Fruit fly (Drosophila melanogaster) whole organism, embryonic: ENCODE measurements around the gene CG43060.

Experiments
- ATbp ChIP-seq: fragments of 200-800 bp; sonication (Bioruptor generic); optimal IDR thresholded peaks from 2 replicates; lab custom pipeline; 2017; ENCODE audit warnings: missing biosample characterization, mild to moderate bottlenecking, missing genetic modification characterization, missing genetic modification reagents
- Atf-2 ChIP-seq: fragments of 200-800 bp; sonication (Bioruptor generic); optimal IDR thresholded peaks from 2 replicates; lab custom pipeline; 2016; ENCODE audit warnings: missing biosample characterization, missing genetic modification characterization
- Atf6 ChIP-seq: fragments of 200-800 bp; sonication (Bioruptor generic); IDR thresholded peaks from 2 replicates; pipeline ENCODE4 v1.3.6; 2022; ENCODE audit warnings: missing biosample characterization, missing genetic modification characterization
- Bdp1 ChIP-seq: fragments of 200-800 bp; sonication (Bioruptor generic); optimal IDR thresholded peaks from 3 replicates; lab custom pipeline; 2016; ENCODE audit warnings: missing biosample characterization, missing genetic modification characterization
- Bteb2 ChIP-seq: fragments of 200-800 bp; sonication (Bioruptor generic); optimal IDR thresholded peaks from 2 replicates; lab custom pipeline; 2016; ENCODE audit warnings: missing biosample characterization, missing genetic modification characterization
- C15 ChIP-seq: fragments of 200-800 bp; sonication (Bioruptor generic); IDR thresholded peaks from 3 replicates; pipeline ENCODE4 v1.3.6; 2022; ENCODE audit warnings: missing biosample characterization, missing genetic modification characterization
- CG10274 ChIP-seq: fragments of 200-800 bp; sonication (Bioruptor generic); optimal IDR thresholded peaks from 3 replicates; lab custom pipeline; 2017; ENCODE audit warnings: missing biosample characterization, mild to moderate bottlenecking, missing genetic modification characterization
- CG10959 ChIP-seq: fragments of 200-800 bp; sonication (Bioruptor generic); IDR thresholded peaks from 2 replicates; pipeline ENCODE4 v1.3.6; 2022; ENCODE audit warnings: missing biosample characterization, missing genetic modification characterization
- CG11398 ChIP-seq: fragments of 200-800 bp; sonication (Bioruptor generic); optimal IDR thresholded peaks from 2 replicates; lab custom pipeline; 2016; ENCODE audit warnings: missing biosample characterization, missing genetic modification characterization
- CG13424 ChIP-seq: fragments of 200-800 bp; sonication (Bioruptor generic); optimal IDR thresholded peaks from 2 replicates; lab custom pipeline; 2019; ENCODE audit warnings: missing biosample characterization, mild to moderate bottlenecking, missing genetic modification characterization, moderate library complexity
- CG14050 ChIP-seq: fragments of 200-800 bp; sonication (Bioruptor generic); IDR thresholded peaks from 3 replicates; pipeline ENCODE4 v1.3.6; 2022; ENCODE audit warnings: missing biosample characterization, missing genetic modification characterization
- CG16815 ChIP-seq: fragments of 200-800 bp; sonication (Bioruptor generic); optimal IDR thresholded peaks from 3 replicates; lab custom pipeline; 2017; ENCODE audit warnings: missing biosample characterization, mild to moderate bottlenecking, missing genetic modification characterization
- CG18011 ChIP-seq: fragments of 200-800 bp; sonication (Bioruptor generic); optimal IDR thresholded peaks from 2 replicates; lab custom pipeline; 2017; ENCODE audit warnings: missing biosample characterization, missing genetic modification characterization, mild to moderate bottlenecking, moderate library complexity, missing genotype
- CG18764 ChIP-seq: fragments of 200-800 bp; sonication (Bioruptor generic); optimal IDR thresholded peaks from 3 replicates; lab custom pipeline; 2016; ENCODE audit warnings: missing biosample characterization, missing genetic modification characterization
- CG32767 ChIP-seq: fragments of 200-800 bp; sonication (Bioruptor generic); IDR thresholded peaks from 2 replicates; pipeline ENCODE4 v1.3.6; 2022; ENCODE audit warnings: missing biosample characterization, missing genetic modification characterization
- CG33557 ChIP-seq: fragments of 200-800 bp; sonication (Bioruptor generic); optimal IDR thresholded peaks from 2 replicates; lab custom pipeline; 2019; ENCODE audit warnings: missing biosample characterization, mild to moderate bottlenecking, missing genetic modification characterization, moderate library complexity
- CG34224 ChIP-seq: fragments of 200-800 bp; sonication (Bioruptor generic); IDR thresholded peaks from 3 replicates; pipeline ENCODE4 v1.3.6; 2022; ENCODE audit warnings: missing biosample characterization, missing genetic modification characterization; ENCODE audit not compliant: partially characterized antibody
- CG5245 ChIP-seq: fragments of 200-800 bp; sonication (Bioruptor generic); optimal IDR thresholded peaks from 3 replicates; lab custom pipeline; 2016; ENCODE audit warnings: missing biosample characterization, missing genetic modification characterization
- CG7839 ChIP-seq: fragments of 200-800 bp; sonication (Bioruptor generic); optimal IDR thresholded peaks from 3 replicates; lab custom pipeline; 2018; ENCODE audit warnings: missing biosample characterization, mild to moderate bottlenecking, missing genetic modification characterization, moderate library complexity
- CrebB ChIP-seq: fragments of 200-800 bp; sonication (Bioruptor generic); optimal IDR thresholded peaks from 3 replicates; lab custom pipeline; 2018; ENCODE audit warnings: missing biosample characterization, mild to moderate bottlenecking, missing genetic modification characterization
- Dek ChIP-seq: fragments of 200-800 bp; sonication (Bioruptor generic); optimal IDR thresholded peaks from 3 replicates; lab custom pipeline; 2019; ENCODE audit warnings: missing biosample characterization, mild to moderate bottlenecking, missing genetic modification characterization, moderate library complexity
- Dp ChIP-seq: fragments of 200-800 bp; sonication (Bioruptor generic); optimal IDR thresholded peaks from 2 replicates; lab custom pipeline; 2018; ENCODE audit warnings: missing biosample characterization, mild to moderate bottlenecking, missing genetic modification characterization, moderate library complexity
- Drgx ChIP-seq: fragments of 200-800 bp; sonication (Bioruptor generic); IDR thresholded peaks from 2 replicates; pipeline ENCODE4 v1.3.6; 2022; ENCODE audit warnings: missing biosample characterization, missing genetic modification characterization
- Ets97D ChIP-seq: fragments of 200-800 bp; sonication (Bioruptor generic); optimal IDR thresholded peaks from 3 replicates; lab custom pipeline; 2016; ENCODE audit warnings: missing biosample characterization, missing genetic modification characterization
- HHEX ChIP-seq: fragments of 200-800 bp; sonication (Bioruptor generic); optimal IDR thresholded peaks from 3 replicates; lab custom pipeline; 2017; ENCODE audit warnings: missing biosample characterization, mild to moderate bottlenecking, missing genetic modification characterization, missing genetic modification reagents
- HmgZ ChIP-seq: fragments of 200-800 bp; sonication (Bioruptor generic); optimal IDR thresholded peaks from 2 replicates; lab custom pipeline; 2018; ENCODE audit warnings: missing biosample characterization, mild to moderate bottlenecking, missing genetic modification characterization
- Hmr ChIP-seq: fragments of 200-800 bp; sonication (Bioruptor generic); optimal IDR thresholded peaks from 3 replicates; lab custom pipeline; 2017; ENCODE audit warnings: mild to moderate bottlenecking, missing biosample characterization, missing genetic modification reagents, missing genetic modification characterization
- Hr3 ChIP-seq: fragments of 200-800 bp; sonication (Bioruptor generic); optimal IDR thresholded peaks from 3 replicates; lab custom pipeline; 2016; ENCODE audit warnings: missing biosample characterization, missing genetic modification characterization
- Hsf ChIP-seq: fragments of 200-800 bp; sonication (Bioruptor generic); optimal IDR thresholded peaks from 3 replicates; lab custom pipeline; 2016; ENCODE audit warnings: missing biosample characterization, missing genetic modification characterization
- Lim3 ChIP-seq: fragments of 200-800 bp; sonication (Bioruptor generic); IDR thresholded peaks from 2 replicates; pipeline ENCODE4 v1.3.6; 2022; ENCODE audit warnings: missing biosample characterization, missing genetic modification characterization
- Mes4 ChIP-seq: fragments of 200-800 bp; sonication (Bioruptor generic); optimal IDR thresholded peaks from 2 replicates; lab custom pipeline; 2016; ENCODE audit warnings: missing biosample characterization, missing genetic modification characterization
- NK7.1 ChIP-seq: fragments of 200-800 bp; sonication (Bioruptor generic); optimal IDR thresholded peaks from 3 replicates; lab custom pipeline; 2016; ENCODE audit warnings: missing biosample characterization, missing genetic modification characterization
- Nf-YB ChIP-seq: fragments of 200-800 bp; sonication (Bioruptor generic); optimal IDR thresholded peaks from 3 replicates; lab custom pipeline; 2019; ENCODE audit warnings: missing biosample characterization, mild to moderate bottlenecking, missing genetic modification characterization, moderate library complexity
- Oli ChIP-seq: fragments of 200-800 bp; sonication (Bioruptor generic); optimal IDR thresholded peaks from 2 replicates; lab custom pipeline; 2018; ENCODE audit warnings: missing biosample characterization, mild to moderate bottlenecking, missing genetic modification characterization, moderate library complexity
- YL-1 ChIP-seq: fragments of 200-800 bp; sonication (Bioruptor generic); optimal IDR thresholded peaks from 3 replicates; lab custom pipeline; 2017; ENCODE audit warnings: missing biosample characterization, mild to moderate bottlenecking, missing genetic modification characterization
- ap ChIP-seq: fragments of 200-800 bp; sonication (Bioruptor generic); IDR thresholded peaks from 2 replicates; pipeline ENCODE4 v1.3.6; 2022; ENCODE audit warnings: missing biosample characterization, missing genetic modification characterization
- bbx ChIP-seq: fragments of 200-800 bp; sonication (Bioruptor generic); IDR thresholded peaks from 2 replicates; pipeline ENCODE4 v1.3.6; 2022; ENCODE audit warnings: missing biosample characterization, missing genetic modification characterization; ENCODE audit not compliant: partially characterized antibody
- chn ChIP-seq: fragments of 200-800 bp; sonication (Bioruptor generic); optimal IDR thresholded peaks from 2 replicates; lab custom pipeline; 2016; ENCODE audit warnings: missing biosample characterization, missing genetic modification characterization
- crol ChIP-seq: fragments of 200-800 bp; sonication (Bioruptor generic); IDR thresholded peaks from 2 replicates; pipeline ENCODE4 v1.3.6; 2022; ENCODE audit warnings: missing biosample characterization, missing genetic modification characterization
- gce ChIP-seq: fragments of 200-800 bp; sonication (Bioruptor generic); IDR thresholded peaks from 3 replicates; pipeline ENCODE4 v1.3.6; 2022; ENCODE audit warnings: missing biosample characterization, missing genetic modification characterization
- hkb ChIP-seq, 2 experiments: fragments of 200-800 bp in 1 of 2; fragments of >200 bp in 1 of 2; sonication (Bioruptor generic) in 1 of 2; IDR thresholded peaks in 1 of 2; optimal IDR thresholded peaks in 1 of 2; 2 replicates each; pipeline versions ENCODE4 v1.3.6 to Lab custom; 2017 to 2022; ENCODE audit warnings: missing biosample characterization in 1 of 2, missing genetic modification characterization in 1 of 2
- inv ChIP-seq: fragments of 200-800 bp; sonication (Bioruptor generic); IDR thresholded peaks from 2 replicates; pipeline ENCODE4 v1.3.6; 2022; ENCODE audit warnings: missing biosample characterization, missing genetic modification characterization; ENCODE audit not compliant: partially characterized antibody
- jigr1 ChIP-seq: fragments of 200-800 bp; sonication (Bioruptor generic); IDR thresholded peaks from 3 replicates; pipeline ENCODE4 v1.3.6; 2022; ENCODE audit warnings: missing biosample characterization, missing genetic modification characterization
- lmd ChIP-seq: fragments of 200-800 bp; sonication (Bioruptor generic); IDR thresholded peaks from 2 replicates; pipeline ENCODE4 v1.3.6; 2022; ENCODE audit warnings: missing biosample characterization, missing genetic modification characterization
- lov ChIP-seq, 2 experiments: fragments of 200-800 bp in 1 of 2; fragments of >200 bp in 1 of 2; sonication (Bioruptor generic) in 1 of 2; IDR thresholded peaks in 1 of 2; optimal IDR thresholded peaks in 1 of 2; 2 replicates in 1 of 2; 3 replicates in 1 of 2; pipeline versions ENCODE4 v1.3.6 to Lab custom; 2017 to 2022; ENCODE audit warnings: missing biosample characterization in 1 of 2, missing genetic modification characterization in 1 of 2
- pum ChIP-seq: fragments of 200-800 bp; sonication (Bioruptor generic); optimal IDR thresholded peaks from 2 replicates; lab custom pipeline; 2016; ENCODE audit warnings: missing biosample characterization, missing genetic modification characterization
- rib ChIP-seq: fragments of 200-800 bp; sonication (Bioruptor generic); IDR thresholded peaks from 2 replicates; pipeline ENCODE4 v1.3.6; 2022; ENCODE audit warnings: missing biosample characterization, missing genetic modification characterization
- sna ChIP-seq: fragments of 200-800 bp; sonication (Bioruptor generic); IDR thresholded peaks from 2 replicates; pipeline ENCODE4 v1.3.6; 2022; ENCODE audit warnings: missing biosample characterization, missing genetic modification characterization; ENCODE audit not compliant: partially characterized antibody
- ttk ChIP-seq: fragments of 200-800 bp; sonication (Bioruptor generic); IDR thresholded peaks from 2 replicates; pipeline ENCODE4 v2.1.2; 2022; ENCODE audit warnings: missing biosample characterization, missing genetic modification characterization
- vvl ChIP-seq: fragments of 200-800 bp; sonication (Bioruptor generic); IDR thresholded peaks from 2 replicates; pipeline ENCODE4 v1.3.6; 2022; ENCODE audit warnings: missing biosample characterization, missing genetic modification characterization

CG43060 gene

dm6 chr3R:8032923-8033478 is 8.0 kb upstream of the CG43060 start, which contains the start of the genes CG11035 and unc-45 (continued):
- TF ChIP-seq CG34224 (GFP tag; lab: Robert Waterston, UW) (peak; percentile 64; the same call in 2 of the 3 replicates), HHEX (GFP tag; lab: Kevin White, UChicago) (no peak), hkb (optimal IDR thresholded peaks at IDR 0.05; lab: Kevin White, UChicago) (no peak), hkb (GFP tag; IDR thresholded peaks at IDR 0.05; lab: Robert Waterston, UW) (no peak), C15 (no peak), Mes4 (GFP tag; lab: Kevin White, UChicago) (no peak), Bdp1 (GFP tag; lab: Kevin White, UChicago) (no peak), gce (GFP tag; lab: Robert Waterston, UW) (no peak), Hr3 (GFP tag; lab: Kevin White, UChicago) (peak; percentile 1), ttk (GFP tag; lab: Robert Waterston, UW) (no peak), Ets97D (GFP tag; lab: Kevin White, UChicago) (peak; percentile 29), bbx (GFP tag; lab: Robert Waterston, UW) (peak; percentile 64), jigr1 (no peak), CG10959 (GFP tag; lab: Robert Waterston, UW) (no peak), sna (GFP tag; lab: Robert Waterston, UW) (peak; percentile 75), Hmr (GFP tag; lab: Kevin White, UChicago) (no peak), inv (GFP tag; lab: Robert Waterston, UW) (peak; percentile 58; the same call in 1 of the 2 replicates), NK7.1 (GFP tag; lab: Kevin White, UChicago) (no peak), CG32767 (GFP tag; lab: Robert Waterston, UW) (0 out of 2 replicates have a peak, but pooled peaks have one; percentile 14), CG13424 (tag; lab: Kevin White, UChicago) (peak; percentile 60), CG7839 (tag; lab: Kevin White, UChicago) (peak; percentile 48), pum (GFP tag; lab: Kevin White, UChicago) (peak; percentile 50), Atf6 (GFP tag; lab: Robert Waterston, UW) (no peak), CG18011 (GFP tag; lab: Kevin White, UChicago) (no peak), crol (GFP tag; lab: Robert Waterston, UW) (no peak), ap (GFP tag; lab: Robert Waterston, UW) (no peak), rib (GFP tag; lab: Robert Waterston, UW) (no peak), CG11398 (GFP tag; lab: Kevin White, UChicago) (no peak), YL-1 (GFP tag; lab: Kevin White, UChicago) (peak; percentile 61), Bteb2 (GFP tag; lab: Kevin White, UChicago) (no peak), Lim3 (no peak), CG5245 (GFP tag; lab: Kevin White, UChicago) (no peak), Hsf (GFP tag; lab: Kevin White, UChicago) (no peak), Oli (no peak), Dp (GFP tag; lab: Kevin White, UChicago) (peak; percentile 27), Drgx (GFP tag; lab: Robert Waterston, UW) (no peak), Dek (tag; lab: Kevin White, UChicago) (peak; percentile 22), CG18764 (GFP tag; lab: Kevin White, UChicago) (peak; percentile 26), ATbp (GFP tag; lab: Kevin White, UChicago) (no peak), lov (optimal IDR thresholded peaks at IDR 0.05; lab: Kevin White, UChicago) (no peak), lov (GFP tag; IDR thresholded peaks at IDR 0.05; lab: Robert Waterston, UW) (no peak), CG10274 (no peak), Nf-YB (GFP tag; lab: Kevin White, UChicago) (no peak), lmd (GFP tag; lab: Robert Waterston, UW) (peak; percentile 15; the same call in 1 of the 2 replicates), CG14050 (GFP tag; lab: Robert Waterston, UW) (no peak), HmgZ (tag; lab: Kevin White, UChicago) (peak; percentile 30), CG33557 (no peak), vvl (peak; percentile 42), chn (GFP tag; lab: Kevin White, UChicago) (no peak), CrebB (tag; lab: Kevin White, UChicago) (no peak), CG16815 (GFP tag; lab: Kevin White, UChicago) (no peak), Atf-2 (GFP tag; lab: Kevin White, UChicago) (no peak)
